Fruit fly (Drosophila melanogaster) whole organism, prepupa: ENCODE results near the gene Cdc7.

Experiments
- CG11762 ChIP-seq: fragments of 200-800 bp; sonication (Bioruptor generic); optimal IDR thresholded peaks from 3 replicates; lab custom pipeline; 2016; ENCODE audit warnings: missing biosample characterization, missing genetic modification characterization; ENCODE audit not compliant: insufficient read depth
- CG3032 ChIP-seq: fragments of 200-800 bp; optimal IDR thresholded peaks from 2 replicates; lab custom pipeline; 2019; ENCODE audit warnings: missing biosample characterization, mild to moderate bottlenecking, missing genetic modification characterization, moderate library complexity
- CG6163 ChIP-seq: fragments of 200-800 bp; sonication (Bioruptor generic); IDR thresholded peaks from 3 replicates; pipeline ENCODE4 v1.3.6; 2022; ENCODE audit warnings: missing biosample characterization, missing genetic modification characterization
- CG6792 ChIP-seq: fragments of 200-800 bp; sonication (Bioruptor generic); optimal IDR thresholded peaks from 3 replicates; lab custom pipeline; 2016; ENCODE audit warnings: missing biosample characterization, missing genetic modification characterization
- Eip78C ChIP-seq: fragments of 200-800 bp; sonication (Bioruptor generic); peaks from one replicate; lab custom pipeline; 2016; ENCODE audit warnings: missing biosample characterization, missing genetic modification characterization
- Hr38 ChIP-seq: sonication (Bioruptor generic); optimal IDR thresholded peaks from 2 replicates; lab custom pipeline; 2016; ENCODE audit warnings: missing biosample characterization, missing genetic modification characterization
- OdsH ChIP-seq: fragments of 200-800 bp; sonication (Bioruptor generic); optimal IDR thresholded peaks from 3 replicates; lab custom pipeline; 2016; ENCODE audit warnings: missing biosample characterization, missing genetic modification characterization
- Sox102F ChIP-seq: fragments of 200-800 bp; sonication (Bioruptor generic); optimal IDR thresholded peaks from 2 replicates; lab custom pipeline; 2016; ENCODE audit warnings: missing biosample characterization, mild to moderate bottlenecking, missing genetic modification characterization
- acj6 ChIP-seq: fragments of 200-800 bp; sonication (Bioruptor generic); optimal IDR thresholded peaks from 3 replicates; lab custom pipeline; 2016; ENCODE audit warnings: missing biosample characterization, missing genetic modification characterization
- eg ChIP-seq: fragments of 200-800 bp; sonication (Bioruptor generic); IDR thresholded peaks from 3 replicates; pipeline ENCODE4 v1.3.6; 2022; ENCODE audit warnings: missing biosample characterization, missing genetic modification characterization
- svp ChIP-seq: fragments of 200-800 bp; sonication (Bioruptor generic); peaks from one replicate; lab custom pipeline; 2016; ENCODE audit warnings: missing biosample characterization, missing genetic modification characterization

- TF ChIP-seq acj6 (GFP tag; lab: Kevin White, UChicago) (no peak), Eip78C (no peak), CG11762 (no peak), Hr38 (no peak), CG3032 (tag; lab: Kevin White, UChicago) (no peak), CG6792 (no peak), OdsH (GFP tag; lab: Kevin White, UChicago) (no peak), CG6163 (GFP tag; lab: Robert Waterston, UW) (no peak), eg (GFP tag; lab: Robert Waterston, UW) (no peak), svp (GFP tag; lab: Kevin White, UChicago) (no peak), Sox102F (GFP tag; lab: Kevin White, UChicago) (no peak)
Measured at dm6 chrX:6614266-6614665, 40.1 kb upstream of the Cdc7 start.
